Fruit fly (Drosophila melanogaster) Kc167 (cell line): Measurements from ENCODE around the gene CG15537.

Experiments
- insv ChIP-seq: fragments of >200 bp; optimal IDR thresholded peaks from 3 replicates; lab custom pipeline; 2018; ENCODE audit warnings: missing external identifiers
- psq ChIP-seq: fragments of >200 bp; optimal IDR thresholded peaks from 2 replicates; lab custom pipeline; 2017; ENCODE audit warnings: missing external identifiers
- ttk ChIP-seq: sonication (Bioruptor generic); optimal IDR thresholded peaks from 2 replicates; lab custom pipeline; 2017; ENCODE audit warnings: missing external identifiers

dm6 chr3R:30449446-30449845 lies 6.0 kb upstream of the CG15537 start:
- TF ChIP-seq insv (lab: Kevin White, UChicago) (no peak), ttk (lab: Kevin White, UChicago) (no peak), psq (lab: Kevin White, UChicago) (no peak)
